Worm (Caenorhabditis elegans): Measurements from ENCODE around the gene fbxc-25.

Gene fbxc-25

DNA sequence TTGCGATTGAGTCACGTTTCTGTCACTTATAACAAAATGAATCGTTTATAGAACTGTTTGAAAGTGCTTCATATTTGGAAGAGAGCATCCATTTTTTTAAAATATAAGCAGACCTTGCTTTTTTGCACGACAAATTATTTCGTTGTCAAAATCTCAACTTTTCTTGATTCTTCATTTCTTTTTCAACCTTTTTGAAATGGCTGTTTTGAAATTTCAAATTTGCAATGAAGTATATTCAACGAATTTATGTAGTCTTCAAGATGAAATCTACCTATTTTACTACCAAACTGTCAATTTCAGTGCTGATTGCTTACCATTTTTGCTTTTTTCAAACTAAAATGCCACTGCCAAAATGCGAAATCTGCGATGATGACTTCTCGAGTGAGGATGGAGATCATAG is 10.7 kb upstream of the fbxc-25 start, which contains the start of gene B0281.3:
B0281.3 (plus strand) TSS at position 301 of the 400 bp plus-strand sequence.
- no peak for TF ChIP-seq lin-11 (tag; optimal IDR thresholded peaks at IDR 0.05)
- TF ChIP-seq mbf-1 (tag; optimal IDR thresholded peaks at IDR 0.05), result no peak
- TF ChIP-seq lin-39 (tag; optimal IDR thresholded peaks at IDR 0.05), result no peak
- no peak for TF ChIP-seq unc-39 (tag; optimal IDR thresholded peaks at IDR 0.05)
- no peak for TF ChIP-seq aly-2 (tag; optimal IDR thresholded peaks at IDR 0.05)
- TF ChIP-seq nhr-12 (tag; optimal IDR thresholded peaks at IDR 0.05), result no peak
- TF ChIP-seq nhr-23 (tag; optimal IDR thresholded peaks at IDR 0.05), result no peak
- no peak for TF ChIP-seq nhr-10 (tag; optimal IDR thresholded peaks at IDR 0.05)
- no peak for TF ChIP-seq sem-4 (tag; optimal IDR thresholded peaks at IDR 0.05)
- TF ChIP-seq nhr-129 (tag; optimal IDR thresholded peaks at IDR 0.05), result no peak
- TF ChIP-seq nhr-237 (tag; optimal IDR thresholded peaks at IDR 0.05), result no peak
- TF ChIP-seq gmeb-1 (tag; optimal IDR thresholded peaks at IDR 0.05), result no peak
- no peak for TF ChIP-seq ztf-1 (GFP tag; conservative IDR thresholded peaks at IDR 0.05)
- no peak for TF ChIP-seq nhr-11 (tag; optimal IDR thresholded peaks at IDR 0.05)
- TF ChIP-seq unc-62 (GFP tag; optimal IDR thresholded peaks at IDR 0.05), result no peak
- no peak for TF ChIP-seq ztf-4 (tag; optimal IDR thresholded peaks at IDR 0.05)
- no peak for TF ChIP-seq elt-3 (tag; optimal IDR thresholded peaks at IDR 0.05)
- TF ChIP-seq sma-3 (GFP tag; optimal IDR thresholded peaks at IDR 0.05), result no peak
- no peak for TF ChIP-seq nhr-6 (tag; optimal IDR thresholded peaks at IDR 0.05)

- TF ChIP-seq nhr-25 (tag; optimal IDR thresholded peaks at IDR 0.05), result no peak
- peak; percentile 62 for TF ChIP-seq fos-1 (tag; optimal IDR thresholded peaks at IDR 0.05)
- TF ChIP-seq ztf-1 (GFP tag; conservative IDR thresholded peaks at IDR 0.05), result no peak
- TF ChIP-seq lsy-2 (tag; optimal IDR thresholded peaks at IDR 0.05), result no peak
- TF ChIP-seq nhr-237 (tag; optimal IDR thresholded peaks at IDR 0.05), result no peak
Observed at ce11 chrII:2305507-2305906, 9.4 kb upstream of the fbxc-25 start.

DNA sequence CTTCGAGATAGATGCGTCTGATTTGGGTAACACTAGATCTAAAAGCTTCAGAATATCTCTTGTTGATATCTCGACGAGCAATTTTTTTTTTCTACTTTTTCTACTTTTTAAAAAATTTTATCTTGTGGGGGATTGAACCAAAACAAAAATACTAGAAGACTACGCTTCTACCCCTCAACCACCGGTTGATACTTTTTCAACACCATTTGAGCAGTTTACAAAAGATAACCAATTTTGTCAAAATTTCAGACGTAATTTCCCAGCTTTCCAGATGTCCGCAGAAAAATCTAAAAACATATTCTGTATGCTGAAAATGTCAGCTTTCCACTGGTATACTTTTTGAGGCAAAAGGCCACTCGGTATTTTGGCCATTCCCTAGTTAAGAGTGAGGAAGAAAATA is 8.5 kb upstream of the fbxc-25 start:
- TF ChIP-seq elt-3 (tag; optimal IDR thresholded peaks at IDR 0.05) (no peak), sma-9 (GFP tag; optimal IDR thresholded peaks at IDR 0.05) (no peak), sma-9 (tag; optimal IDR thresholded peaks at IDR 0.05) (no peak), unc-55 (GFP tag; optimal IDR thresholded peaks at IDR 0.05) (no peak), Y55F3AM.14 (GFP tag; optimal IDR thresholded peaks at IDR 0.05) (no peak), blmp-1 (tag; optimal IDR thresholded peaks at IDR 0.05; ENCODE audit: insufficient read depth) (no peak), mab-5 (tag; optimal IDR thresholded peaks at IDR 0.05) (no peak), snpc-4 (tag; optimal IDR thresholded peaks at IDR 0.05) (no peak), aly-2 (tag; optimal IDR thresholded peaks at IDR 0.05) (no peak), nhr-23 (tag; optimal IDR thresholded peaks at IDR 0.05) (no peak), F13H6.1 (tag; optimal IDR thresholded peaks at IDR 0.05) (no peak), ztf-11 (tag; optimal IDR thresholded peaks at IDR 0.05) (no peak), ztf-1 (GFP tag; conservative IDR thresholded peaks at IDR 0.05) (no peak), R02D3.7 (tag; optimal IDR thresholded peaks at IDR 0.05) (no peak), skn-1 (tag; optimal IDR thresholded peaks at IDR 0.05) (no peak), peb-1 (tag; optimal IDR thresholded peaks at IDR 0.05) (no peak), unc-62 (GFP tag; optimal IDR thresholded peaks at IDR 0.05) (no peak)

ce11 chrII:2302330-2302729 is 6.3 kb upstream of the fbxc-25 start, which contains the start of gene B0281.6:
Gene B0281.6 (minus strand): TSS chrII:2302430.
- TF ChIP-seq ama-1 (optimal IDR thresholded peaks at IDR 0.05), result no peak
- TF ChIP-seq R02D3.7 (tag; optimal IDR thresholded peaks at IDR 0.05), result no peak

DNA sequence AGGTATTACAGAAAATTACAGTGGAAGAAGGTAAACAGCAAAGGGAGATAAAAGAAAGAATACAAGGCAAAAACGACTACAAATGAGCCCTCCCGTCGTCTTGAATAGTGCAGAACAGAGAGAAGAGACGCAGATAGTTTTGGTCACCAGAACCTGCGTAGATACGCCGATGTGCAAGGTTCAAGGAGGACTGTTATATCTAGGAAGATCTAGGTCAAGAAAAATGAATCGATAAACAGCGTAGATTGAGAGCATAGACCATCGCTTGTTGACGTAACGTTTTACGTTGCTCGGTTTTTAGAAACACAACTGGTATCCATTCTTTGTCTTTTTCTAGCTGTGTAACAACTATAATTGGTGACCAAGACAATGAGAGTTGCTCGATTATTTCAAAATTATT is 4.8 kb upstream of the fbxc-25 start, which contains the start of gene B0281.5:
B0281.5 (minus strand) TSS at position 101 of the 400 bp plus-strand sequence.
- TF ChIP-seq elt-3 (tag; optimal IDR thresholded peaks at IDR 0.05) (no peak), lin-39 (tag; optimal IDR thresholded peaks at IDR 0.05) (no peak), aly-2 (tag; optimal IDR thresholded peaks at IDR 0.05) (no peak), nhr-129 (tag; optimal IDR thresholded peaks at IDR 0.05) (no peak), ztf-1 (GFP tag; conservative IDR thresholded peaks at IDR 0.05) (no peak), dmd-4 (tag; optimal IDR thresholded peaks at IDR 0.05) (no peak), sem-4 (tag; optimal IDR thresholded peaks at IDR 0.05) (no peak), nhr-77 (tag; optimal IDR thresholded peaks at IDR 0.05) (no peak), peb-1 (tag; optimal IDR thresholded peaks at IDR 0.05) (no peak), blmp-1 (tag; optimal IDR thresholded peaks at IDR 0.05; ENCODE audit: insufficient read depth) (no peak), nhr-10 (tag; optimal IDR thresholded peaks at IDR 0.05) (no peak), lin-13 (GFP tag; optimal IDR thresholded peaks at IDR 0.05) (no peak)
